Worm (Caenorhabditis elegans): ENCODE data around the gene srv-28.

DNA sequence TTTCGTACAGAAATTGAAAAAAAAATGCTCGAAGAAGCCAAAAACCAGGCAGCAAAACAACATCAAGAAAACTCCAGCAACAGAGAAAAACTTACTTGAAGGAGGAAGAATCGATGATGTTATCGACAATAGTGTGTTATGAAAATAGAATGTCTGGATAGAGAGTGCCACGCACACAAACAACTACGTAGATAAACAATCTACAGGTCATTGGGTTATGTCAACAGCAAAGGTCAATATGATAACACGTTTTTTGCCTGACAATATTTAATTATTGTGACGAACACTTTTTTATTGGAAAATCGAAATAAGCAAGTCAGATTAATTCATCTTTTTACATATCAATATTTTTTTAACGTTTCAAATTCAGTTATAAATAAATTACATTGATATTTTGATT, 16.2 kb upstream of the srv-28 start, which contains the start of gene sams-5:
- TF ChIP-seq med-1 (GFP tag; optimal IDR thresholded peaks at IDR 0.05; ENCODE audit: insufficient read depth) (no peak), tab-1 (GFP tag; IDR thresholded peaks at IDR 0.05) (no peak), T22C8.4 (GFP tag; IDR thresholded peaks at IDR 0.05) (no peak)
